Worm (Caenorhabditis elegans): ENCODE measurements around the gene C31E10.6.

ce11 chrX:13948167-13948566 lies 48.0 kb upstream of the C31E10.6 start:
- TF ChIP-seq ces-1 (GFP tag; optimal IDR thresholded peaks at IDR 0.05): peak; percentile 3
- no peak for TF ChIP-seq nhr-237 (tag; optimal IDR thresholded peaks at IDR 0.05)
- no peak for TF ChIP-seq lsy-2 (tag; optimal IDR thresholded peaks at IDR 0.05)
- no peak for TF ChIP-seq snpc-4 (tag; optimal IDR thresholded peaks at IDR 0.05)
- TF ChIP-seq ztf-11 (tag; optimal IDR thresholded peaks at IDR 0.05): no peak
- TF ChIP-seq hlh-1 (tag; optimal IDR thresholded peaks at IDR 0.05): peak; percentile 35

Data from whole organism, mixed stage, embryonic.